Worm (Caenorhabditis elegans) whole organism, midembryonic: Measurements from ENCODE around the gene K03A11.5.

Source experiments
- T22C8.4 ChIP-seq: fragments of 200-800 bp; sonication (Bioruptor generic); IDR thresholded peaks from 2 replicates; pipeline ENCODE4 v1.3.6; 2022; ENCODE audit warnings: missing genetic modification characterization, missing compliant biosample characterization
- cog-1 ChIP-seq: sonication (generic microtip); optimal IDR thresholded peaks from 2 replicates; lab custom pipeline; 2016; ENCODE audit warnings: missing genetic modification characterization, missing compliant biosample characterization
- flt-1 ChIP-seq: fragments of 200-800 bp; sonication (Bioruptor generic); IDR thresholded peaks from 2 replicates; pipeline ENCODE4 v1.3.6; 2022; ENCODE audit warnings: missing genetic modification characterization, missing compliant biosample characterization
- klf-2 ChIP-seq: fragments of 200-800 bp; sonication (Bioruptor generic); conservative IDR thresholded peaks from 2 replicates; pipeline ENCODE4 v1.3.6; 2022; ENCODE audit warnings: missing genetic modification reagents, missing genetic modification characterization, missing compliant biosample characterization
- med-1 ChIP-seq: sonication (generic microtip); optimal IDR thresholded peaks from 2 replicates; lab custom pipeline; 2017; ENCODE audit warnings: missing genetic modification characterization, mild to moderate bottlenecking, missing compliant biosample characterization, antibody characterized with exemption, missing genetic modification reagents; ENCODE audit not compliant: insufficient read depth
- ref-1 ChIP-seq: fragments of 200-800 bp; sonication (Bioruptor generic); conservative IDR thresholded peaks from 2 replicates; pipeline ENCODE4 v1.3.6; 2022; ENCODE audit warnings: missing genetic modification reagents, missing genetic modification characterization, missing compliant biosample characterization
- tab-1 ChIP-seq: fragments of 200-800 bp; sonication (Bioruptor generic); IDR thresholded peaks from 2 replicates; pipeline ENCODE4 v1.3.6; 2022; ENCODE audit warnings: missing genetic modification characterization, missing compliant biosample characterization
- ztf-23 ChIP-seq: fragments of 200-800 bp; sonication (Bioruptor generic); IDR thresholded peaks from 2 replicates; pipeline ENCODE4 v1.3.6; 2022; ENCODE audit warnings: missing genetic modification reagents, missing genetic modification characterization, missing compliant biosample characterization
- ztf-29 ChIP-seq: fragments of 200-800 bp; sonication (Bioruptor generic); IDR thresholded peaks from 2 replicates; pipeline ENCODE4 v1.3.6; 2022; ENCODE audit warnings: missing genetic modification reagents, missing genetic modification characterization, missing compliant biosample characterization

DNA sequence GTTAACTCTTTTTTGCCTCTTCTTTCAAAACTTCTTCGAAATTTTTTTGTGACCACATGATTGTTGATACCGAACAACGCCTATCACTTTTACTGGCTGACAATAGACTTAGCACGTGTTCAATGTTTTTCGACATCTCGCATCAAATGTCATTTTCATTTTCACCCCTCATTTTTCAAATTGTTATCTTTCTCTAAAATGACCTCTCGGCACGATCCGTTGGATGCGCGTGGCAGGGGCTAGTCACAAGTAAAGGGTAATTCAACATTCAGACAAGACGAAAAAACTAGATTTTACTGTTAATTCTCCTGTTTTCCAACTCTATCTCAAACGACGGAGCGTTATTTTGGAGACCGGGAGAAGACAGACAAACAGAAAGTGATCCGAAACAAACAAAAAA, 50.1 kb downstream of the K03A11.5 start, which contains the start of gene F17H10.2:
- no peak for TF ChIP-seq ztf-23 (GFP tag; lab: Robert Waterston, UW)
- TF ChIP-seq ref-1 (GFP tag; lab: Robert Waterston, UW): no peak
- no peak for TF ChIP-seq flt-1 (GFP tag; lab: Robert Waterston, UW)
- no peak for TF ChIP-seq med-1 (GFP tag; lab: Kevin White, UChicago)
- TF ChIP-seq ztf-29 (GFP tag; lab: Robert Waterston, UW): no peak
- no peak for TF ChIP-seq cog-1 (tag; lab: Kevin White, UChicago)
- no peak for TF ChIP-seq tab-1 (GFP tag; lab: Robert Waterston, UW)
- TF ChIP-seq T22C8.4 (GFP tag; lab: Robert Waterston, UW): no peak
- TF ChIP-seq klf-2 (GFP tag; lab: Robert Waterston, UW): no peak
